Worm (Caenorhabditis elegans): Measurements from ENCODE around the gene srh-190.

The srh-190 gene

ce11 chrV:3938789-3939188 is 35.9 kb downstream of the srh-190 start, which contains the start of gene cyp-35B1:
Gene cyp-35B1 (plus strand): TSS chrV:3939032.
- TF ChIP-seq unc-62 (GFP tag; optimal IDR thresholded peaks at IDR 0.05): no peak

- no peak for TF ChIP-seq unc-62 (GFP tag; optimal IDR thresholded peaks at IDR 0.05)
These were observed 39.0 kb downstream of the srh-190 start, which contains the start of gene cyp-35B2 for ce11 chrV:3941860-3942259. Gene cyp-35B2 (plus strand): TSS chrV:3942160.

ce11 chrV:3943364-3943763 is 40.5 kb downstream of the srh-190 start:
- TF ChIP-seq unc-62 (GFP tag; optimal IDR thresholded peaks at IDR 0.05): no peak

- no peak for TF ChIP-seq unc-62 (GFP tag; optimal IDR thresholded peaks at IDR 0.05)
These were observed 42.1 kb downstream of the srh-190 start, which contains the start of gene cyp-35B3 for ce11 chrV:3945053-3945452. Gene cyp-35B3 (plus strand): TSS chrV:3945353.

- no peak for TF ChIP-seq unc-62 (GFP tag; optimal IDR thresholded peaks at IDR 0.05)
These were observed 46.8 kb downstream of the srh-190 start, which contains the start of gene dach-1 for ce11 chrV:3949723-3950122. Gene dach-1 (plus strand): TSS chrV:3950023.

ce11 chrV:3953739-3954138 is 50.8 kb downstream of the srh-190 start, which contains the start of gene str-247:
Gene str-247 (plus strand): TSS chrV:3954039.
- TF ChIP-seq unc-62 (GFP tag; optimal IDR thresholded peaks at IDR 0.05): no peak
